Worm (Caenorhabditis elegans) whole organism, young adult: ENCODE results near the gene C32D5.10.
A peak's percentile ranks its signal among the peaks of the same experiment; 100 is the strongest.

Experiments
- B0019.2 ChIP-seq: fragments of 200-800 bp; sonication (Bioruptor generic); conservative IDR thresholded peaks from 2 replicates; pipeline ENCODE4 v1.3.6; 2022; ENCODE audit warnings: missing genetic modification reagents, missing genetic modification characterization, missing compliant biosample characterization
- B0035.1 ChIP-seq: sonication (generic microtip); optimal IDR thresholded peaks from 2 replicates; lab custom pipeline; 2016; ENCODE audit warnings: missing genetic modification characterization, mild to moderate bottlenecking, missing compliant biosample characterization, missing genotype, missing genetic modification reagents
- F49E8.2 ChIP-seq: sonication (generic microtip); optimal IDR thresholded peaks from 3 replicates; lab custom pipeline; 2017; ENCODE audit warnings: missing genetic modification characterization, mild to moderate bottlenecking, missing compliant biosample characterization, antibody characterized with exemption, moderate library complexity; ENCODE audit not compliant: insufficient read depth
- F52B5.7 ChIP-seq: sonication (generic microtip); optimal IDR thresholded peaks from 2 replicates; lab custom pipeline; 2016; ENCODE audit warnings: mild to moderate bottlenecking, missing genetic modification characterization, missing compliant biosample characterization
- F57C9.4 ChIP-seq: sonication (generic microtip); optimal IDR thresholded peaks from 2 replicates; lab custom pipeline; 2017; ENCODE audit warnings: mild to moderate bottlenecking, missing genetic modification characterization, missing compliant biosample characterization
- Y53G8AR.9 ChIP-seq: fragments of 200-800 bp; sonication (Bioruptor generic); conservative IDR thresholded peaks from 2 replicates; pipeline ENCODE4 v1.3.6; 2022; ENCODE audit warnings: missing genetic modification reagents, missing genetic modification characterization, missing compliant biosample characterization
- Y56A3A.18 ChIP-seq: fragments of 200-800 bp; sonication (Bioruptor generic); IDR thresholded peaks from 2 replicates; pipeline ENCODE4 v1.3.6; 2022; ENCODE audit warnings: missing genetic modification reagents, missing genetic modification characterization, missing compliant biosample characterization
- atf-7 ChIP-seq: sonication (generic microtip); optimal IDR thresholded peaks from 2 replicates; lab custom pipeline; 2017; ENCODE audit warnings: mild to moderate bottlenecking, missing genetic modification characterization, missing compliant biosample characterization
- attf-3 ChIP-seq: fragments of 200-800 bp; sonication (Bioruptor generic); conservative IDR thresholded peaks from 2 replicates; pipeline ENCODE4 v1.3.6; 2022; ENCODE audit warnings: missing genetic modification reagents, missing genetic modification characterization, missing compliant biosample characterization
- attf-5 ChIP-seq: fragments of 200-800 bp; sonication (Bioruptor generic); optimal IDR thresholded peaks from 2 replicates; lab custom pipeline; 2018; ENCODE audit warnings: mild to moderate bottlenecking, missing genetic modification characterization, missing compliant biosample characterization
- ceh-40 ChIP-seq: fragments of 200-800 bp; sonication (Bioruptor generic); IDR thresholded peaks from 2 replicates; pipeline ENCODE4 v1.3.6; 2022; ENCODE audit warnings: missing genetic modification characterization, missing compliant biosample characterization
- ceh-79 ChIP-seq: sonication (generic microtip); optimal IDR thresholded peaks from 2 replicates; lab custom pipeline; 2017; ENCODE audit warnings: mild to moderate bottlenecking, missing genetic modification characterization, missing compliant biosample characterization
- chd-7 ChIP-seq: sonication (generic microtip); optimal IDR thresholded peaks from 2 replicates; lab custom pipeline; 2016; ENCODE audit warnings: mild to moderate bottlenecking, missing genetic modification characterization, moderate library complexity, missing compliant biosample characterization
- die-1 ChIP-seq: sonication (generic microtip); optimal IDR thresholded peaks from 2 replicates; lab custom pipeline; 2016; ENCODE audit warnings: missing genotype, mild to moderate bottlenecking, missing genetic modification characterization, missing compliant biosample characterization
- dox-1 ChIP-seq: fragments of 200-800 bp; sonication (Bioruptor generic); IDR thresholded peaks from 2 replicates; pipeline ENCODE4 v1.3.6; 2022; ENCODE audit warnings: missing genetic modification reagents, missing genetic modification characterization, missing compliant biosample characterization
- efl-1 ChIP-seq: fragments of 150-350 bp; optimal IDR thresholded peaks from 2 replicates; lab custom pipeline; 2014; ENCODE audit warnings: missing biosample characterization, missing genetic modification reagents, missing genetic modification characterization
- egl-18 ChIP-seq: fragments of 200-800 bp; sonication (Bioruptor generic); IDR thresholded peaks from 2 replicates; pipeline ENCODE4 v1.3.6; 2022; ENCODE audit warnings: missing genetic modification reagents, missing genetic modification characterization, missing compliant biosample characterization
- ekl-4 ChIP-seq: fragments of 200-800 bp; sonication (Bioruptor generic); IDR thresholded peaks from 2 replicates; pipeline ENCODE4 v1.3.6; 2022; ENCODE audit warnings: missing genetic modification reagents, missing genetic modification characterization, missing compliant biosample characterization
- ets-4 ChIP-seq: fragments of 200-800 bp; sonication (Bioruptor generic); optimal IDR thresholded peaks from 2 replicates; lab custom pipeline; 2018; ENCODE audit warnings: mild to moderate bottlenecking, missing genetic modification characterization, missing compliant biosample characterization
- fkh-3 ChIP-seq: sonication (generic microtip); optimal IDR thresholded peaks from 2 replicates; lab custom pipeline; 2016; ENCODE audit warnings: mild to moderate bottlenecking, missing genetic modification characterization, missing compliant biosample characterization
- gei-17 ChIP-seq: fragments of 200-800 bp; sonication (Bioruptor generic); optimal IDR thresholded peaks from 2 replicates; lab custom pipeline; 2018; ENCODE audit warnings: mild to moderate bottlenecking, missing genetic modification characterization, missing compliant biosample characterization
- hmg-1.2 ChIP-seq: fragments of 200-800 bp; sonication (Bioruptor generic); IDR thresholded peaks from 2 replicates; pipeline ENCODE4 v1.3.6; 2022; ENCODE audit warnings: missing genetic modification reagents, missing genetic modification characterization, missing compliant biosample characterization
- lag-1 ChIP-seq: fragments of 200-800 bp; sonication (Bioruptor generic); IDR thresholded peaks from 2 replicates; pipeline ENCODE4 v1.3.6; 2022; ENCODE audit warnings: missing genetic modification reagents, missing genetic modification characterization, missing compliant biosample characterization
- lin-40 ChIP-seq: sonication (generic microtip); optimal IDR thresholded peaks from 2 replicates; lab custom pipeline; 2016; ENCODE audit warnings: missing genetic modification characterization, mild to moderate bottlenecking, missing compliant biosample characterization, missing genotype, missing genetic modification reagents
- lin-54 ChIP-seq: fragments of 200-800 bp; sonication (Bioruptor generic); optimal IDR thresholded peaks from 2 replicates; lab custom pipeline; 2018; ENCODE audit warnings: mild to moderate bottlenecking, missing genetic modification characterization, missing compliant biosample characterization
- lir-1 ChIP-seq: fragments of 200-800 bp; sonication (Bioruptor generic); conservative IDR thresholded peaks from 2 replicates; pipeline ENCODE4 v1.3.6; 2022; ENCODE audit warnings: missing genetic modification reagents, missing genetic modification characterization, missing compliant biosample characterization
- madf-3 ChIP-seq: fragments of 200-800 bp; sonication (Bioruptor generic); IDR thresholded peaks from 2 replicates; pipeline ENCODE4 v1.3.6; 2022; ENCODE audit warnings: missing genetic modification reagents, missing genetic modification characterization, missing compliant biosample characterization
- madf-8 ChIP-seq: fragments of 200-800 bp; sonication (Bioruptor generic); conservative IDR thresholded peaks from 2 replicates; pipeline ENCODE4 v1.3.6; 2022; ENCODE audit warnings: missing genetic modification reagents, missing genetic modification characterization, missing compliant biosample characterization
- nfya-2 ChIP-seq: fragments of 200-800 bp; sonication (Bioruptor generic); IDR thresholded peaks from 2 replicates; pipeline ENCODE4 v1.3.6; 2022; ENCODE audit warnings: missing genetic modification reagents, missing genetic modification characterization, missing compliant biosample characterization
- nhr-80 ChIP-seq: sonication (generic microtip); optimal IDR thresholded peaks from 2 replicates; lab custom pipeline; 2016; ENCODE audit warnings: missing genetic modification characterization, missing compliant biosample characterization
- pha-4 ChIP-seq: fragments of 150-350 bp; sonication (generic microtip); optimal IDR thresholded peaks from 2 replicates; lab custom pipeline; 2014; ENCODE audit warnings: missing biosample characterization, missing genetic modification reagents, missing genetic modification characterization
- rcor-1 ChIP-seq: fragments of 200-800 bp; sonication (Bioruptor generic); IDR thresholded peaks from 2 replicates; pipeline ENCODE4 v1.3.6; 2022; ENCODE audit warnings: missing genetic modification reagents, missing genetic modification characterization, missing compliant biosample characterization
- sdz-38 ChIP-seq: sonication (generic microtip); optimal IDR thresholded peaks from 2 replicates; lab custom pipeline; 2016; ENCODE audit warnings: missing genotype, missing genetic modification characterization, missing compliant biosample characterization
- snpc-4 ChIP-seq, 5 experiments: fragments of 150-350 bp in 1 of 5; sonication (generic microtip) in 4 of 5; optimal IDR thresholded peaks; 2 replicates each; lab custom pipeline; 2014 to 2018; ENCODE audit warnings: missing genetic modification characterization in 5 of 5, missing biosample characterization in 3 of 5, antibody characterized with exemption in 2 of 5, mild to moderate bottlenecking in 2 of 5, missing compliant biosample characterization in 2 of 5, missing genotype in 2 of 5, moderate library complexity in 2 of 5, missing genetic modification reagents in 1 of 5
- tbp1 ChIP-seq: fragments of 200-800 bp; sonication (Bioruptor generic); optimal IDR thresholded peaks from 2 replicates; lab custom pipeline; 2018; ENCODE audit warnings: mild to moderate bottlenecking, missing genetic modification characterization, missing compliant biosample characterization
- tbx-9 ChIP-seq: sonication (generic microtip); optimal IDR thresholded peaks from 2 replicates; lab custom pipeline; 2016; ENCODE audit warnings: borderline replicate concordance, missing genetic modification characterization, inconsistent platforms, missing compliant biosample characterization
- unc-130 ChIP-seq: sonication (generic microtip); optimal IDR thresholded peaks from 2 replicates; lab custom pipeline; 2016; ENCODE audit warnings: missing genetic modification reagents, missing genetic modification characterization, missing compliant biosample characterization
- zim-3 ChIP-seq: sonication (generic microtip); optimal IDR thresholded peaks from 2 replicates; lab custom pipeline; 2017; ENCODE audit warnings: mild to moderate bottlenecking, missing genetic modification characterization, moderate library complexity, missing compliant biosample characterization
- ztf-28 ChIP-seq: fragments of 200-800 bp; sonication (Bioruptor generic); IDR thresholded peaks from 2 replicates; pipeline ENCODE4 v1.3.6; 2022; ENCODE audit warnings: missing genetic modification reagents, missing genetic modification characterization, missing compliant biosample characterization
- ztf-3 ChIP-seq: fragments of 200-800 bp; sonication (Bioruptor generic); optimal IDR thresholded peaks from 2 replicates; lab custom pipeline; 2018; ENCODE audit warnings: mild to moderate bottlenecking, missing genetic modification characterization, missing compliant biosample characterization

Gene C32D5.10

ce11 chrII:6327317-6327716 lies 24.5 kb downstream of the C32D5.10 start:
- TF ChIP-seq B0019.2 (GFP tag; lab: Robert Waterston, UW) (no peak), lir-1 (GFP tag; lab: Robert Waterston, UW) (no peak), atf-7 (tag; lab: Kevin White, UChicago) (peak; percentile 26), B0035.1 (tag; lab: Kevin White, UChicago) (no peak), tbp1 (GFP tag; lab: Kevin White, UChicago) (peak; percentile 30), sdz-38 (tag; lab: Kevin White, UChicago) (no peak), pha-4 (tag; lab: Kevin White, UChicago) (no peak), lin-54 (GFP tag; lab: Kevin White, UChicago) (peak; percentile 28), dox-1 (peak; percentile 62), madf-3 (GFP tag; lab: Robert Waterston, UW) (no peak), nhr-80 (tag; lab: Kevin White, UChicago) (peak; percentile 98), unc-130 (GFP tag; lab: Kevin White, UChicago) (no peak), Y56A3A.18 (GFP tag; lab: Robert Waterston, UW) (no peak), lin-40 (tag; lab: Kevin White, UChicago) (peak; percentile 5), lag-1 (GFP tag; lab: Robert Waterston, UW) (no peak), die-1 (tag; lab: Kevin White, UChicago) (no peak), attf-5 (GFP tag; lab: Kevin White, UChicago) (no peak), ets-4 (GFP tag; lab: Kevin White, UChicago) (peak; percentile 90), ekl-4 (GFP tag; lab: Robert Waterston, UW) (no peak), nfya-2 (GFP tag; lab: Robert Waterston, UW) (no peak), ztf-28 (GFP tag; lab: Robert Waterston, UW) (no peak)

- TF ChIP-seq efl-1 (peak; percentile 6), zim-3 (tag; lab: Kevin White, UChicago) (no peak), hmg-1.2 (GFP tag; lab: Robert Waterston, UW) (peak; percentile 21; the same call in 1 of the 2 replicates)
These were observed 27.7 kb downstream of the C32D5.10 start, which contains the start of gene sma-6 for ce11 chrII:6324086-6324485. Gene sma-6, plus strand, starts transcription at chrII:6324484.

- TF ChIP-seq tbx-9: no peak
- TF ChIP-seq ztf-3: no peak
- no peak for TF ChIP-seq madf-8
- no peak for TF ChIP-seq atf-7 (tag; lab: Kevin White, UChicago)
- no peak for TF ChIP-seq F49E8.2 (tag; lab: Kevin White, UChicago)
- no peak for TF ChIP-seq Y53G8AR.9 (GFP tag; lab: Robert Waterston, UW)
These were observed 28.8 kb downstream of the C32D5.10 start, which contains the start of gene C32D5.4 for ce11 chrII:6322979-6323378. Gene C32D5.4, minus strand, starts transcription at chrII:6323079.

- TF ChIP-seq egl-18 (GFP tag; lab: Robert Waterston, UW) (no peak), gei-17 (no peak), attf-3 (GFP tag; lab: Robert Waterston, UW) (no peak), ceh-40 (GFP tag; lab: Robert Waterston, UW) (no peak), F57C9.4 (no peak), ztf-3 (no peak), rcor-1 (GFP tag; lab: Robert Waterston, UW) (no peak), ets-4 (GFP tag; lab: Kevin White, UChicago) (no peak), snpc-4 (GFP tag; optimal IDR thresholded peaks at IDR 0.05; lab: Kevin White, UChicago) (no peak), snpc-4 (tag; optimal IDR thresholded peaks at IDR 0.05; lab: Kevin White, UChicago) (no peak), lin-40 (tag; lab: Kevin White, UChicago) (no peak), fkh-3 (tag; lab: Kevin White, UChicago) (no peak), madf-8 (no peak), chd-7 (tag; lab: Kevin White, UChicago) (no peak), F52B5.7 (tag; lab: Kevin White, UChicago) (no peak), ceh-79 (tag; lab: Kevin White, UChicago) (no peak)
These were observed 29.7 kb downstream of the C32D5.10 start for ce11 chrII:6322081-6322480.
